Worm (Caenorhabditis elegans) whole organism, late embryonic: ENCODE measurements around the gene ZK637.14.

Source experiments
- Y22D7AL.16 ChIP-seq: sonication (generic microtip); optimal IDR thresholded peaks from 2 replicates; lab custom pipeline; 2016; ENCODE audit warnings: missing genetic modification characterization, missing compliant biosample characterization
- dmd-4 ChIP-seq: sonication (generic microtip); optimal IDR thresholded peaks from 2 replicates; lab custom pipeline; 2016; ENCODE audit warnings: borderline replicate concordance, missing genetic modification characterization, missing compliant biosample characterization
- dve-1 ChIP-seq: sonication (generic microtip); optimal IDR thresholded peaks from 2 replicates; lab custom pipeline; 2017; ENCODE audit warnings: antibody characterized with exemption, mild to moderate bottlenecking, missing genetic modification characterization, missing compliant biosample characterization
- elt-4 ChIP-seq: sonication (generic microtip); optimal IDR thresholded peaks from 2 replicates; lab custom pipeline; 2016; ENCODE audit warnings: missing genetic modification characterization, missing compliant biosample characterization
- rnt-1 ChIP-seq: sonication (generic microtip); optimal IDR thresholded peaks from 2 replicates; lab custom pipeline; 2016; ENCODE audit warnings: missing genetic modification characterization, missing compliant biosample characterization
- tbx-7 ChIP-seq: sonication (generic microtip); optimal IDR thresholded peaks from 2 replicates; lab custom pipeline; 2016; ENCODE audit warnings: missing genotype, missing genetic modification characterization, missing compliant biosample characterization

ZK637.14 gene

ce11 chrIII:8839813-8840212 is 49.1 kb downstream of the ZK637.14 start:
- peak; percentile 39 for TF ChIP-seq rnt-1 (tag; lab: Kevin White, UChicago)
- no peak for TF ChIP-seq Y22D7AL.16
- TF ChIP-seq elt-4 (tag; lab: Kevin White, UChicago) = no peak
- no peak for TF ChIP-seq dmd-4 (tag; lab: Kevin White, UChicago)
- TF ChIP-seq tbx-7 (tag; lab: Kevin White, UChicago) = no peak
- TF ChIP-seq dve-1 (tag; lab: Kevin White, UChicago) = no peak
